Worm (Caenorhabditis elegans) whole organism, young adult: ENCODE results near the gene uroc-1.

ENCODE experiments used
- B0261.1 ChIP-seq: sonication (generic microtip); optimal IDR thresholded peaks from 2 replicates; lab custom pipeline; 2016; ENCODE audit warnings: mild to moderate bottlenecking, missing genetic modification characterization, moderate library complexity, missing compliant biosample characterization
- C06A6.2 ChIP-seq: fragments of 200-800 bp; sonication (Bioruptor generic); conservative IDR thresholded peaks from 2 replicates; pipeline ENCODE4 v1.3.6; 2022; ENCODE audit warnings: missing genetic modification characterization, missing compliant biosample characterization
- C17E4.6 ChIP-seq: fragments of 200-800 bp; sonication (Bioruptor generic); IDR thresholded peaks from 2 replicates; pipeline ENCODE4 v1.3.6; 2022; ENCODE audit warnings: missing genetic modification reagents, missing genetic modification characterization, missing compliant biosample characterization
- D2030.7 ChIP-seq: fragments of 200-800 bp; sonication (Bioruptor generic); IDR thresholded peaks from 2 replicates; pipeline ENCODE4 v1.3.6; 2022; ENCODE audit warnings: missing genetic modification reagents, missing genetic modification characterization, missing compliant biosample characterization
- F52B5.7 ChIP-seq: sonication (generic microtip); optimal IDR thresholded peaks from 2 replicates; lab custom pipeline; 2016; ENCODE audit warnings: mild to moderate bottlenecking, missing genetic modification characterization, missing compliant biosample characterization
- F55B11.4 ChIP-seq: sonication (generic microtip); optimal IDR thresholded peaks from 2 replicates; lab custom pipeline; 2016; ENCODE audit warnings: missing compliant biosample characterization, missing genetic modification characterization, borderline replicate concordance; ENCODE audit not compliant: insufficient read depth
- F57A8.1 ChIP-seq: fragments of 200-800 bp; sonication (Bioruptor generic); optimal IDR thresholded peaks from 2 replicates; lab custom pipeline; 2018; ENCODE audit warnings: mild to moderate bottlenecking, missing genetic modification characterization, moderate library complexity, missing compliant biosample characterization
- K12H6.12 ChIP-seq: fragments of 200-800 bp; sonication (Bioruptor generic); optimal IDR thresholded peaks from 2 replicates; lab custom pipeline; 2018; ENCODE audit warnings: mild to moderate bottlenecking, missing genetic modification characterization, missing compliant biosample characterization
- T07F8.4 ChIP-seq: sonication (generic microtip); optimal IDR thresholded peaks from 2 replicates; lab custom pipeline; 2016; ENCODE audit warnings: mild to moderate bottlenecking, missing genetic modification characterization, moderate library complexity, missing compliant biosample characterization
- T26A5.8 ChIP-seq: sonication (generic microtip); optimal IDR thresholded peaks from 2 replicates; lab custom pipeline; 2016; ENCODE audit warnings: missing genetic modification characterization, missing compliant biosample characterization
- Y79H2A.3 ChIP-seq: fragments of 200-800 bp; sonication (Bioruptor generic); conservative IDR thresholded peaks from 2 replicates; pipeline ENCODE4 v1.3.6; 2022; ENCODE audit warnings: missing genetic modification reagents, missing genetic modification characterization, missing compliant biosample characterization
- ZK185.1 ChIP-seq: sonication (generic microtip); optimal IDR thresholded peaks from 2 replicates; lab custom pipeline; 2016; ENCODE audit warnings: mild to moderate bottlenecking, missing genetic modification characterization, missing compliant biosample characterization; ENCODE audit not compliant: poor library complexity, severe bottlenecking
- aptf-2 ChIP-seq: fragments of 200-800 bp; sonication (Bioruptor generic); conservative IDR thresholded peaks from 2 replicates; pipeline ENCODE4 v1.3.6; 2022; ENCODE audit warnings: missing genetic modification reagents, missing genetic modification characterization, missing compliant biosample characterization
- aptf-3 ChIP-seq: fragments of 200-800 bp; sonication (Bioruptor generic); IDR thresholded peaks from 2 replicates; pipeline ENCODE4 v1.3.6; 2022; ENCODE audit warnings: missing genetic modification characterization, missing compliant biosample characterization
- attf-5 ChIP-seq: fragments of 200-800 bp; sonication (Bioruptor generic); optimal IDR thresholded peaks from 2 replicates; lab custom pipeline; 2018; ENCODE audit warnings: mild to moderate bottlenecking, missing genetic modification characterization, missing compliant biosample characterization
- attf-6 ChIP-seq: fragments of 200-800 bp; sonication (Bioruptor generic); IDR thresholded peaks from 2 replicates; pipeline ENCODE4 v1.3.6; 2022; ENCODE audit warnings: missing genetic modification reagents, missing genetic modification characterization, missing compliant biosample characterization
- bed-1 ChIP-seq: fragments of 200-800 bp; sonication (Bioruptor generic); IDR thresholded peaks from 2 replicates; pipeline ENCODE4 v1.3.6; 2022; ENCODE audit warnings: missing genetic modification reagents, missing genetic modification characterization, missing compliant biosample characterization
- ccch-3 ChIP-seq: fragments of 200-800 bp; sonication (Bioruptor generic); optimal IDR thresholded peaks from 2 replicates; lab custom pipeline; 2018; ENCODE audit warnings: mild to moderate bottlenecking, missing genetic modification characterization, missing compliant biosample characterization
- cebp-1 ChIP-seq, 2 experiments: fragments of 200-800 bp in 1 of 2; sonication (Bioruptor generic) in 1 of 2; sonication (generic microtip) in 1 of 2; IDR thresholded peaks in 1 of 2; optimal IDR thresholded peaks in 1 of 2; 2 replicates each; pipeline versions ENCODE4 v1.3.6 to Lab custom; 2017 to 2022; ENCODE audit warnings: missing compliant biosample characterization in 2 of 2, missing genetic modification characterization in 2 of 2, mild to moderate bottlenecking in 1 of 2, missing genetic modification reagents in 1 of 2, moderate library complexity in 1 of 2
- ceh-100 ChIP-seq: fragments of 200-800 bp; sonication (Bioruptor generic); IDR thresholded peaks from 2 replicates; pipeline ENCODE4 v1.3.6; 2022; ENCODE audit warnings: missing genetic modification reagents, missing genetic modification characterization, missing compliant biosample characterization
- ceh-27 ChIP-seq: fragments of 200-800 bp; sonication (Bioruptor generic); optimal IDR thresholded peaks from 2 replicates; lab custom pipeline; 2018; ENCODE audit warnings: mild to moderate bottlenecking, missing genetic modification characterization, moderate library complexity, missing compliant biosample characterization
- ceh-40 ChIP-seq: fragments of 200-800 bp; sonication (Bioruptor generic); IDR thresholded peaks from 2 replicates; pipeline ENCODE4 v1.3.6; 2022; ENCODE audit warnings: missing genetic modification characterization, missing compliant biosample characterization
- ceh-58 ChIP-seq: fragments of 200-800 bp; sonication (Bioruptor generic); IDR thresholded peaks from 2 replicates; pipeline ENCODE4 v1.3.6; 2022; ENCODE audit warnings: missing genetic modification characterization, missing compliant biosample characterization
- die-1 ChIP-seq: sonication (generic microtip); optimal IDR thresholded peaks from 2 replicates; lab custom pipeline; 2016; ENCODE audit warnings: missing genotype, mild to moderate bottlenecking, missing genetic modification characterization, missing compliant biosample characterization
- gei-17 ChIP-seq: fragments of 200-800 bp; sonication (Bioruptor generic); optimal IDR thresholded peaks from 2 replicates; lab custom pipeline; 2018; ENCODE audit warnings: mild to moderate bottlenecking, missing genetic modification characterization, missing compliant biosample characterization
- hsf-1 ChIP-seq: fragments of 200-800 bp; sonication (Bioruptor generic); IDR thresholded peaks from 2 replicates; pipeline ENCODE4 v1.3.6; 2022; ENCODE audit warnings: missing genetic modification reagents, missing genetic modification characterization, missing compliant biosample characterization
- lin-26 ChIP-seq: fragments of 200-800 bp; sonication (Bioruptor generic); IDR thresholded peaks from 2 replicates; pipeline ENCODE4 v1.3.6; 2022; ENCODE audit warnings: missing genetic modification reagents, missing genetic modification characterization, missing compliant biosample characterization
- lsl-1 ChIP-seq: fragments of 200-800 bp; sonication (Bioruptor generic); optimal IDR thresholded peaks from 2 replicates; lab custom pipeline; 2018; ENCODE audit warnings: mild to moderate bottlenecking, missing genetic modification characterization, moderate library complexity, missing compliant biosample characterization
- madf-6 ChIP-seq: fragments of 200-800 bp; sonication (Bioruptor generic); IDR thresholded peaks from 2 replicates; pipeline ENCODE4 v1.3.6; 2022; ENCODE audit warnings: missing genetic modification reagents, missing genetic modification characterization, missing compliant biosample characterization
- mcd-1 ChIP-seq: fragments of 200-800 bp; sonication (Bioruptor generic); IDR thresholded peaks from 2 replicates; pipeline ENCODE4 v1.3.6; 2022; ENCODE audit warnings: missing genetic modification reagents, missing genetic modification characterization, missing compliant biosample characterization
- mes-4 ChIP-seq: sonication (generic microtip); optimal IDR thresholded peaks from 2 replicates; lab custom pipeline; 2016; ENCODE audit warnings: missing genotype, missing genetic modification characterization, missing compliant biosample characterization
- mxl-1 ChIP-seq: sonication (generic microtip); optimal IDR thresholded peaks from 2 replicates; lab custom pipeline; 2016; ENCODE audit warnings: missing genetic modification characterization, missing compliant biosample characterization
- nfya-2 ChIP-seq: fragments of 200-800 bp; sonication (Bioruptor generic); IDR thresholded peaks from 2 replicates; pipeline ENCODE4 v1.3.6; 2022; ENCODE audit warnings: missing genetic modification reagents, missing genetic modification characterization, missing compliant biosample characterization
- nfyb-1 ChIP-seq: fragments of 200-800 bp; sonication (Bioruptor generic); IDR thresholded peaks from 2 replicates; pipeline ENCODE4 v1.3.6; 2022; ENCODE audit warnings: missing genetic modification reagents, missing genetic modification characterization, missing compliant biosample characterization
- nhr-27 ChIP-seq: fragments of 200-800 bp; sonication (Bioruptor generic); optimal IDR thresholded peaks from 2 replicates; lab custom pipeline; 2018; ENCODE audit warnings: mild to moderate bottlenecking, missing genetic modification characterization, moderate library complexity, missing compliant biosample characterization
- pbrm-1 ChIP-seq: fragments of 200-800 bp; sonication (Bioruptor generic); IDR thresholded peaks from 2 replicates; pipeline ENCODE4 v1.3.6; 2022; ENCODE audit warnings: missing genetic modification reagents, missing genetic modification characterization, missing compliant biosample characterization
- rcor-1 ChIP-seq: fragments of 200-800 bp; sonication (Bioruptor generic); IDR thresholded peaks from 2 replicates; pipeline ENCODE4 v1.3.6; 2022; ENCODE audit warnings: missing genetic modification reagents, missing genetic modification characterization, missing compliant biosample characterization
- snpc-1.3 ChIP-seq: sonication (generic microtip); optimal IDR thresholded peaks from 2 replicates; lab custom pipeline; 2017; ENCODE audit warnings: missing genetic modification characterization, mild to moderate bottlenecking, missing compliant biosample characterization, antibody characterized with exemption, moderate library complexity, missing genotype, missing genetic modification reagents; ENCODE audit not compliant: insufficient read depth
- snpc-4 ChIP-seq, 5 experiments: fragments of 150-350 bp in 1 of 5; sonication (generic microtip) in 4 of 5; optimal IDR thresholded peaks; 2 replicates each; lab custom pipeline; 2014 to 2018; ENCODE audit warnings: missing genetic modification characterization in 5 of 5, missing biosample characterization in 3 of 5, antibody characterized with exemption in 2 of 5, mild to moderate bottlenecking in 2 of 5, missing compliant biosample characterization in 2 of 5, missing genotype in 2 of 5, moderate library complexity in 2 of 5, missing genetic modification reagents in 1 of 5
- tbp1 ChIP-seq: fragments of 200-800 bp; sonication (Bioruptor generic); optimal IDR thresholded peaks from 2 replicates; lab custom pipeline; 2018; ENCODE audit warnings: mild to moderate bottlenecking, missing genetic modification characterization, missing compliant biosample characterization
- tlf-1 ChIP-seq: fragments of 200-800 bp; sonication (Bioruptor generic); optimal IDR thresholded peaks from 2 replicates; lab custom pipeline; 2018; ENCODE audit warnings: mild to moderate bottlenecking, missing genetic modification characterization, missing compliant biosample characterization
- unc-130 ChIP-seq: sonication (generic microtip); optimal IDR thresholded peaks from 2 replicates; lab custom pipeline; 2016; ENCODE audit warnings: missing genetic modification reagents, missing genetic modification characterization, missing compliant biosample characterization
- ztf-25 ChIP-seq: fragments of 200-800 bp; sonication (Bioruptor generic); IDR thresholded peaks from 2 replicates; pipeline ENCODE4 v1.3.6; 2022; ENCODE audit warnings: missing genetic modification reagents, missing genetic modification characterization, missing compliant biosample characterization

Gene uroc-1

ce11 chrIV:16503590-16504217 lies 38.8 kb downstream of the uroc-1 start (continued):
- TF ChIP-seq cebp-1 (GFP tag; IDR thresholded peaks at IDR 0.05; lab: Robert Waterston, UW), result 0 out of 2 replicates have a peak, but pooled peaks have one; percentile 52
- peak; percentile 85 for TF ChIP-seq cebp-1 (tag; optimal IDR thresholded peaks at IDR 0.05; lab: Kevin White, UChicago)
- peak; percentile 47 for TF ChIP-seq ZK185.1 (tag; lab: Kevin White, UChicago)
- peak; percentile 83 for TF ChIP-seq pbrm-1
- TF ChIP-seq ceh-40, result 0 out of 2 replicates have a peak, but pooled peaks have one; percentile 59
- peak; percentile 98 for TF ChIP-seq lin-26
- no peak for TF ChIP-seq F55B11.4 (tag; lab: Kevin White, UChicago)
- peak; percentile 69 for TF ChIP-seq attf-5 (GFP tag; lab: Kevin White, UChicago)
- peak; percentile 86 for TF ChIP-seq D2030.7 (GFP tag; lab: Robert Waterston, UW)
- peak; percentile 81; the same call in 1 of the 2 replicates for TF ChIP-seq bed-1 (GFP tag; lab: Robert Waterston, UW)
- TF ChIP-seq aptf-3 (GFP tag; lab: Robert Waterston, UW), result 0 out of 2 replicates have a peak, but pooled peaks have one; percentile 65
- peak; percentile 91 for TF ChIP-seq die-1 (tag; lab: Kevin White, UChicago)
- TF ChIP-seq tlf-1 (GFP tag; lab: Kevin White, UChicago), result peak; percentile 57
- TF ChIP-seq ceh-58, result 0 out of 2 replicates have a peak, but pooled peaks have one; percentile 78
- TF ChIP-seq C17E4.6 (GFP tag; lab: Robert Waterston, UW), result 0 out of 2 replicates have a peak, but pooled peaks have one; percentile 62
- peak; percentile 48 for TF ChIP-seq F57A8.1 (GFP tag; lab: Kevin White, UChicago)
- peak; percentile 37 for TF ChIP-seq unc-130 (GFP tag; lab: Kevin White, UChicago)

DNA sequence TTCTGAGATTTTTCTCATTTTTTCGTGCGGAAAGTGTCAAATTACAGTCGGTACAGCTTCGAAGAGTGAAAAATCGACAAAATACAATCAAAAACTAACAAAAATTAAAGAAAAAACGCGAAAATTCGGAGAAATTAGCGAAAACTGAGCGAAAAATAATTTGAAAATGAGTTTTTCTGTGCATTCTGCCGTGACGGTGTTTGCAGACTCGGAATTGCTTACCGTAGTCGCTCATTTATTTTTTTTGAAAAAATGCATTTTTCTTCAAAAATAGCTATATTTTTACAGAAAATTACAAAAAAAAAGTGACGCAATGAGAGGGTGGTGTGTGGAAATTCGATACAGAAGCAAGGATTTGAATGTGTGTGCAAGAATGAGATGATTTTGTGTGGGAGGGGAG lies 39.5 kb downstream of the uroc-1 start:
- peak; percentile 76 for TF ChIP-seq snpc-4 (GFP tag; optimal IDR thresholded peaks at IDR 0.05; lab: Kevin White, UChicago)
- TF ChIP-seq snpc-4 (tag; optimal IDR thresholded peaks at IDR 0.05; lab: Kevin White, UChicago), result peak in 1 of 4 experiments; percentile 49
- TF ChIP-seq madf-6 (GFP tag; lab: Robert Waterston, UW), result 0 out of 2 replicates have a peak, but pooled peaks have one; percentile 10
- no peak for TF ChIP-seq gei-17
- peak; percentile 69 for TF ChIP-seq attf-6 (GFP tag; lab: Robert Waterston, UW)
- TF ChIP-seq C06A6.2 (GFP tag; lab: Robert Waterston, UW), result no peak
- peak; percentile 26 for TF ChIP-seq snpc-1.3 (tag; lab: Kevin White, UChicago)
- TF ChIP-seq lsl-1 (GFP tag; lab: Kevin White, UChicago), result peak; percentile 72
- TF ChIP-seq T26A5.8 (tag; lab: Kevin White, UChicago), result no peak

DNA sequence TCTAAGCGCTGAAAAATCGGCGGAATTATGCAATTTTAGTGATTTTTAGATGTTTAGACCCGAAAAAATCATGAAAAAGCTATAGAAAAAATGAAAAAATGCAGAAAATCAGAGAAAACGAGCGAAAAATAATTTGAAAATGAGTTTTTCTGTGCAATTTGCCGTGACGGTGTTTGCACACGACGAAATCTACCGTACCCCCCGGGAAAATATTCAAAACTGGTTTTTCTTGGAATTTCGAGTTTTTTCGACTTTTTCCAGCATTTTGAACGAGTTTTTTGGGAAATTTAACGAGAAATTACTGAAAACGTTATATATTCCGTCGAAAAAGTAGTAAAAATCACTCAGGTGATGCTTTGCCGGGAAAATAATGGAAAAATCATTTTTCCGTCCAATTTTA lies 40.2 kb downstream of the uroc-1 start:
- TF ChIP-seq mcd-1 (GFP tag; lab: Robert Waterston, UW) (no peak), nfyb-1 (GFP tag; lab: Robert Waterston, UW) (no peak), Y79H2A.3 (GFP tag; lab: Robert Waterston, UW) (peak; percentile 64; the same call in 1 of the 2 replicates), ceh-27 (no peak), ztf-25 (GFP tag; lab: Robert Waterston, UW) (no peak), mes-4 (no peak), ceh-58 (no peak), hsf-1 (GFP tag; lab: Robert Waterston, UW) (no peak), ceh-100 (GFP tag; lab: Robert Waterston, UW) (no peak), tbp1 (GFP tag; lab: Kevin White, UChicago) (peak; percentile 53), B0261.1 (no peak), nhr-27 (tag; lab: Kevin White, UChicago) (no peak), F57A8.1 (GFP tag; lab: Kevin White, UChicago) (no peak), gei-17 (no peak), nfya-2 (GFP tag; lab: Robert Waterston, UW) (no peak), lin-26 (no peak), T07F8.4 (tag; lab: Kevin White, UChicago) (no peak), mxl-1 (no peak), F52B5.7 (no peak), ccch-3 (GFP tag; lab: Kevin White, UChicago) (no peak), aptf-2 (no peak), K12H6.12 (tag; lab: Kevin White, UChicago) (no peak), attf-6 (GFP tag; lab: Robert Waterston, UW) (peak; percentile 89), rcor-1 (GFP tag; lab: Robert Waterston, UW) (no peak)
